Worm (Caenorhabditis elegans) whole organism, L3 larva: ENCODE data around the gene lin-15B.
A peak's percentile ranks its signal among the peaks of the same experiment; 100 is the strongest.

Experiments
- R02D3.7 ChIP-seq: fragments of 150-350 bp; optimal IDR thresholded peaks from 2 replicates; lab custom pipeline; 2014; ENCODE audit warnings: missing biosample characterization, missing genetic modification characterization
- ZK546.5 ChIP-seq: sonication (generic microtip); optimal IDR thresholded peaks from 2 replicates; lab custom pipeline; 2017; ENCODE audit warnings: missing biosample characterization, missing genetic modification characterization
- aly-2 ChIP-seq: fragments of 150-350 bp; optimal IDR thresholded peaks from 2 replicates; lab custom pipeline; 2014; ENCODE audit warnings: missing biosample characterization, missing genetic modification characterization
- ama-1 ChIP-seq: fragments of 150-350 bp; optimal IDR thresholded peaks from 2 replicates; lab custom pipeline; 2018
- ceh-16 ChIP-seq: sonication (generic microtip); optimal IDR thresholded peaks from 2 replicates; lab custom pipeline; 2017; ENCODE audit warnings: missing biosample characterization, missing genetic modification characterization
- ceh-28 ChIP-seq: fragments of 150-350 bp; optimal IDR thresholded peaks from 2 replicates; lab custom pipeline; 2014; ENCODE audit warnings: missing biosample characterization, missing genetic modification reagents, missing genetic modification characterization
- ceh-82 ChIP-seq: fragments of 150-350 bp; optimal IDR thresholded peaks from 2 replicates; lab custom pipeline; 2014; ENCODE audit warnings: missing biosample characterization, missing genetic modification characterization
- ceh-9 ChIP-seq: sonication (generic microtip); optimal IDR thresholded peaks from 2 replicates; lab custom pipeline; 2018; ENCODE audit warnings: missing biosample characterization, missing genetic modification characterization
- daf-12 ChIP-seq: fragments of 150-350 bp; optimal IDR thresholded peaks from 2 replicates; lab custom pipeline; 2014; ENCODE audit warnings: missing biosample characterization, missing genetic modification reagents, missing genetic modification characterization
- egl-27 ChIP-seq: sonication (generic microtip); optimal IDR thresholded peaks from 4 replicates; lab custom pipeline; 2017; ENCODE audit warnings: missing biosample characterization, missing genetic modification reagents, missing genetic modification characterization
- egl-5 ChIP-seq: fragments of 150-350 bp; optimal IDR thresholded peaks from 2 replicates; lab custom pipeline; 2017; ENCODE audit warnings: missing biosample characterization, missing genetic modification reagents, missing genetic modification characterization, inconsistent platforms
- elt-1 ChIP-seq: fragments of 150-350 bp; optimal IDR thresholded peaks from 2 replicates; lab custom pipeline; 2014; ENCODE audit warnings: missing biosample characterization, missing genetic modification characterization
- elt-2 ChIP-seq: sonication (generic microtip); optimal IDR thresholded peaks from 2 replicates; lab custom pipeline; 2016; ENCODE audit warnings: missing genetic modification reagents, mild to moderate bottlenecking, missing genetic modification characterization, missing compliant biosample characterization
- elt-3 ChIP-seq, 3 experiments: fragments of 150-350 bp in 1 of 3; sonication (generic microtip) in 2 of 3; optimal IDR thresholded peaks; 2 replicates in 2 of 3; 4 replicates in 1 of 3; lab custom pipeline; 2014 to 2017; ENCODE audit warnings: missing biosample characterization in 3 of 3, missing genetic modification characterization in 3 of 3
- eor-1 ChIP-seq, 2 experiments: fragments of 150-350 bp; optimal IDR thresholded peaks; 2 replicates each; lab custom pipeline; 2014 to 2018; ENCODE audit warnings: missing biosample characterization in 2 of 2, missing genetic modification characterization in 2 of 2
- fkh-10 ChIP-seq: sonication (generic microtip); optimal IDR thresholded peaks from 2 replicates; lab custom pipeline; 2017; ENCODE audit warnings: missing biosample characterization, missing genetic modification reagents, missing genetic modification characterization
- fkh-2 ChIP-seq: fragments of 150-350 bp; optimal IDR thresholded peaks from 2 replicates; lab custom pipeline; 2014; ENCODE audit warnings: missing biosample characterization, missing genetic modification reagents, missing genetic modification characterization
- fos-1 ChIP-seq: fragments of 150-350 bp; optimal IDR thresholded peaks from 2 replicates; lab custom pipeline; 2014; ENCODE audit warnings: missing biosample characterization, missing genetic modification characterization
- hmg-11 ChIP-seq: sonication (generic microtip); optimal IDR thresholded peaks from 2 replicates; lab custom pipeline; 2016; ENCODE audit warnings: missing genetic modification characterization, missing compliant biosample characterization
- jun-1 ChIP-seq: fragments of 150-350 bp; optimal IDR thresholded peaks from 2 replicates; lab custom pipeline; 2014; ENCODE audit warnings: missing biosample characterization, missing genetic modification reagents, missing genetic modification characterization
- lin-15B ChIP-seq: fragments of 150-350 bp; optimal IDR thresholded peaks from 2 replicates; lab custom pipeline; 2014; ENCODE audit warnings: missing biosample characterization, missing genetic modification characterization
- lin-39 ChIP-seq: fragments of 150-350 bp; optimal IDR thresholded peaks from 2 replicates; lab custom pipeline; 2018; ENCODE audit warnings: missing biosample characterization, missing genetic modification reagents, missing genetic modification characterization
- lsy-12 ChIP-seq: sonication (generic microtip); optimal IDR thresholded peaks from 2 replicates; lab custom pipeline; 2016; ENCODE audit warnings: mild to moderate bottlenecking, missing genetic modification characterization, missing compliant biosample characterization
- mdl-1 ChIP-seq: fragments of 150-350 bp; optimal IDR thresholded peaks from 2 replicates; lab custom pipeline; 2014; ENCODE audit warnings: missing biosample characterization, missing genetic modification characterization
- mml-1 ChIP-seq: fragments of 150-350 bp; sonication (generic microtip); optimal IDR thresholded peaks from 3 replicates; lab custom pipeline; 2014; ENCODE audit warnings: missing biosample characterization, missing genetic modification characterization
- nfya-1 ChIP-seq: sonication (generic microtip); optimal IDR thresholded peaks from 2 replicates; lab custom pipeline; 2017; ENCODE audit warnings: missing genetic modification characterization, mild to moderate bottlenecking, missing compliant biosample characterization, antibody characterized with exemption, moderate library complexity; ENCODE audit not compliant: insufficient read depth
- nhr-11 ChIP-seq: fragments of 150-350 bp; optimal IDR thresholded peaks from 2 replicates; lab custom pipeline; 2014; ENCODE audit warnings: missing biosample characterization, missing genetic modification characterization
- nhr-12 ChIP-seq: fragments of 150-350 bp; optimal IDR thresholded peaks from 2 replicates; lab custom pipeline; 2014; ENCODE audit warnings: missing biosample characterization, missing genetic modification characterization
- nhr-23 ChIP-seq: fragments of 150-350 bp; optimal IDR thresholded peaks from 2 replicates; lab custom pipeline; 2014; ENCODE audit warnings: missing biosample characterization, missing genetic modification reagents, missing genetic modification characterization
- nhr-237 ChIP-seq: fragments of 150-350 bp; optimal IDR thresholded peaks from 2 replicates; lab custom pipeline; 2014; ENCODE audit warnings: missing biosample characterization, missing genetic modification characterization
- nhr-25 ChIP-seq: sonication (generic microtip); optimal IDR thresholded peaks from 2 replicates; lab custom pipeline; 2017; ENCODE audit warnings: missing biosample characterization, missing genetic modification characterization
- nhr-28 ChIP-seq: fragments of 150-350 bp; optimal IDR thresholded peaks from 2 replicates; lab custom pipeline; 2014; ENCODE audit warnings: missing biosample characterization, missing genetic modification characterization
- nhr-43 ChIP-seq: sonication (generic microtip); optimal IDR thresholded peaks from 2 replicates; lab custom pipeline; 2016; ENCODE audit warnings: mild to moderate bottlenecking, missing genetic modification characterization, missing compliant biosample characterization; ENCODE audit not compliant: poor library complexity, severe bottlenecking
- nhr-67 ChIP-seq: fragments of 150-350 bp; optimal IDR thresholded peaks from 2 replicates; lab custom pipeline; 2014; ENCODE audit warnings: missing biosample characterization, missing genetic modification characterization
- nhr-76 ChIP-seq: fragments of 150-350 bp; sonication (generic microtip); optimal IDR thresholded peaks from 5 replicates; lab custom pipeline; 2014; ENCODE audit warnings: missing biosample characterization, missing genetic modification characterization
- nhr-77 ChIP-seq: fragments of 150-350 bp; optimal IDR thresholded peaks from 2 replicates; lab custom pipeline; 2014; ENCODE audit warnings: missing biosample characterization, missing genetic modification characterization
- pha-4 ChIP-seq: fragments of 150-350 bp; optimal IDR thresholded peaks from 2 replicates; lab custom pipeline; 2014; ENCODE audit warnings: missing biosample characterization, missing genetic modification reagents, missing genetic modification characterization
- pqm-1 ChIP-seq: fragments of 150-350 bp; optimal IDR thresholded peaks from 2 replicates; lab custom pipeline; 2017; ENCODE audit warnings: missing biosample characterization, missing genetic modification characterization, inconsistent platforms
- sea-2 ChIP-seq: fragments of 150-350 bp; sonication (generic microtip); optimal IDR thresholded peaks from 4 replicates; lab custom pipeline; 2014; ENCODE audit warnings: missing biosample characterization, missing genetic modification reagents, missing genetic modification characterization
- skn-1 ChIP-seq: fragments of 150-350 bp; optimal IDR thresholded peaks from 2 replicates; lab custom pipeline; 2014; ENCODE audit warnings: missing biosample characterization, missing genetic modification characterization
- snpc-4 ChIP-seq: fragments of 150-350 bp; optimal IDR thresholded peaks from 2 replicates; lab custom pipeline; 2014; ENCODE audit warnings: missing biosample characterization, missing genetic modification characterization
- tbx-2 ChIP-seq: sonication (generic microtip); optimal IDR thresholded peaks from 2 replicates; lab custom pipeline; 2016; ENCODE audit warnings: mild to moderate bottlenecking, missing genetic modification characterization, missing compliant biosample characterization
- unc-39 ChIP-seq: sonication (generic microtip); optimal IDR thresholded peaks from 4 replicates; lab custom pipeline; 2017; ENCODE audit warnings: missing biosample characterization, missing genetic modification characterization
- unc-62 ChIP-seq: fragments of 150-350 bp; sonication (generic microtip); optimal IDR thresholded peaks from 4 replicates; lab custom pipeline; 2014; ENCODE audit warnings: missing biosample characterization, missing genetic modification reagents, missing genetic modification characterization
- zag-1 ChIP-seq: fragments of 150-350 bp; optimal IDR thresholded peaks from 2 replicates; lab custom pipeline; 2014; ENCODE audit warnings: missing biosample characterization, missing genetic modification characterization
- ztf-11 ChIP-seq: fragments of 150-350 bp; optimal IDR thresholded peaks from 2 replicates; lab custom pipeline; 2014; ENCODE audit warnings: missing biosample characterization, missing genetic modification characterization
- ztf-4 ChIP-seq: fragments of 150-350 bp; optimal IDR thresholded peaks from 2 replicates; lab custom pipeline; 2014; ENCODE audit warnings: missing biosample characterization, missing genetic modification characterization

The lin-15B gene

DNA sequence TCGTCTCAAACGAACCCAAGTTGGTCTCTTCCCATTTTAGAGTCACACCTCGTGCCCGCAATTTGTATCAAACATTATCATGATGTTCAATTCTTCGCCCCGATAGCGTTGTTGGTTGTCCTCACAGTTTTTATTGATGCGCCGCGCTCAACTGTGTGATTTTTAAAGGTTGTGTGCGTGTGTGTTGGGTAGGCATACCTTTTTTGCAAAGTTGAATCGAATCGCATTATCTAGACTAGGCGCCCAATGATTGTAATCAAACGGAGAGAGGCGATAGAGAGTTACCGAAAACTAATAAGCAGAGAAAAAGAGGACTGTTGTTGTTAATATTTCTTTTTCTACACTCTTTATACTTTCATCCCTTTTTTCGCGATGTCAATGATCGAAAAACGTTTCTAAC lies 25.7 kb upstream of the lin-15B start:
- TF ChIP-seq elt-3 (tag; optimal IDR thresholded peaks at IDR 0.05; lab: Kevin White, UChicago) (no peak), pqm-1 (peak; percentile 48), sea-2 (GFP tag; lab: Kevin White, UChicago) (no peak), pha-4 (tag; lab: Kevin White, UChicago) (peak; percentile 50), ceh-16 (no peak), ztf-11 (tag; lab: Kevin White, UChicago) (no peak), ceh-28 (tag; lab: Kevin White, UChicago) (peak; percentile 9), zag-1 (tag; lab: Kevin White, UChicago) (no peak), mml-1 (tag; lab: Kevin White, UChicago) (no peak), elt-1 (tag; lab: Kevin White, UChicago) (peak; percentile 10), nhr-23 (tag; lab: Kevin White, UChicago) (peak; percentile 29), elt-2 (tag; lab: Kevin White, UChicago) (peak; percentile 77)

DNA sequence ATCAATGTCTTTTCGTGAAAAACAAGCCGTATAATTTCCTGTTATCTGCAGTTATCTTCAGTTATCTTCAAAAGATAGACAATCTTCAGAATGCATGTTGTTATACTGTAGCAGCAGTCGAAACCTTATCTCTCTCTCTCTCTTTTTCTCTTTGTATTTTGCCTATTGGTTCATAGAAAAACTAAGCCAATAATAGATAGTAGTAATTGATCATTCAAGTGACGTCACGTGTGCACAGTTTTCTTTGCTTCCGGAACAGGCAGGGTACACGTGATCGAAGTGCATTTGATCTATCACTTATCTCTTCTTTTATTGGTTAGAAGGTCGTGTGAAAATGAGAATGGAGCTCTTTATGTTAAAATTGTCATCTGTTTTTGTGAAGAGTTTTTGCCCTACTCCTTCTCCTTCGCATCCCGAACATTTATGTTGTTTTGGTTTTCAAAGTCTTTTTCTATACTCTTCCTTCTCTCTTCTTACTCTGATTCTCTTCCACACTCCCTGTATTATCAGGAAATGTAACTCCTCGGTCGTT lies 21.3 kb upstream of the lin-15B start:
- TF ChIP-seq jun-1 (peak; percentile 64), nhr-23 (tag; lab: Kevin White, UChicago) (peak; percentile 75), tbx-2 (tag; lab: Kevin White, UChicago) (no peak), egl-27 (tag; lab: Kevin White, UChicago) (no peak), skn-1 (tag; lab: Kevin White, UChicago) (no peak), zag-1 (tag; lab: Kevin White, UChicago) (no peak), nhr-25 (tag; lab: Kevin White, UChicago) (peak; percentile 12), elt-3 (tag; optimal IDR thresholded peaks at IDR 0.05; lab: Kevin White, UChicago) (peak in 1 of 3 experiments; percentile 30), egl-5 (tag; lab: Kevin White, UChicago) (peak; percentile 47), hmg-11 (no peak), ZK546.5 (tag; lab: Kevin White, UChicago) (no peak), elt-2 (tag; lab: Kevin White, UChicago) (peak; percentile 83), unc-39 (no peak), unc-62 (no peak), ceh-16 (no peak), elt-1 (tag; lab: Kevin White, UChicago) (peak; percentile 3), nhr-43 (tag; lab: Kevin White, UChicago) (no peak), pqm-1 (peak; percentile 68), lsy-12 (peak; percentile 9), nhr-11 (tag; lab: Kevin White, UChicago) (no peak), ceh-9 (tag; lab: Kevin White, UChicago) (no peak), nhr-67 (tag; lab: Kevin White, UChicago) (no peak), ceh-28 (tag; lab: Kevin White, UChicago) (peak; percentile 33), eor-1 (tag; optimal IDR thresholded peaks at IDR 0.05; lab: Kevin White, UChicago) (no peak), lin-39 (tag; lab: Kevin White, UChicago) (no peak), pha-4 (tag; lab: Kevin White, UChicago) (peak; percentile 51), R02D3.7 (no peak), lin-15B (tag; lab: Kevin White, UChicago) (no peak), fos-1 (tag; lab: Kevin White, UChicago) (no peak), ceh-82 (no peak), nhr-28 (tag; lab: Kevin White, UChicago) (no peak), daf-12 (tag; lab: Kevin White, UChicago) (no peak), nhr-76 (no peak), aly-2 (tag; lab: Kevin White, UChicago) (no peak), fkh-10 (GFP tag; lab: Kevin White, UChicago) (no peak), nhr-12 (no peak), snpc-4 (no peak), ama-1 (lab: Kevin White, UChicago) (no peak), sea-2 (GFP tag; lab: Kevin White, UChicago) (no peak), ztf-4 (tag; lab: Kevin White, UChicago) (no peak), mml-1 (tag; lab: Kevin White, UChicago) (no peak), fkh-2 (tag; lab: Kevin White, UChicago) (no peak), nhr-77 (tag; lab: Kevin White, UChicago) (no peak), nhr-237 (tag; lab: Kevin White, UChicago) (no peak), ztf-11 (tag; lab: Kevin White, UChicago) (no peak), mdl-1 (peak; percentile 8), nfya-1 (peak; percentile 32)
